Fruit fly (Drosophila melanogaster): ENCODE measurements around the gene Sytbeta.

- TF ChIP-seq Eip93F (GFP tag; optimal IDR thresholded peaks at IDR 0.05) (no peak), topi (GFP tag; optimal IDR thresholded peaks at IDR 0.05) (no peak), dsx (GFP tag; optimal IDR thresholded peaks at IDR 0.05; ENCODE audit: poor library complexity, severe bottlenecking) (no peak), Hr39 (GFP tag; optimal IDR thresholded peaks at IDR 0.05) (no peak), Sox102F (GFP tag; optimal IDR thresholded peaks at IDR 0.05) (no peak), CG34406 (GFP tag; optimal IDR thresholded peaks at IDR 0.05) (no peak), Hr38 (GFP tag; optimal IDR thresholded peaks at IDR 0.05) (no peak), CG11762 (GFP tag; optimal IDR thresholded peaks at IDR 0.05; ENCODE audit: insufficient read depth) (no peak), CG7368 (GFP tag; optimal IDR thresholded peaks at IDR 0.05) (no peak), Lpt (GFP tag; optimal IDR thresholded peaks at IDR 0.05) (no peak)
Observed at dm6 chr3L:15078347-15078746, 13.6 kb upstream of the Sytbeta start, which contains the start of gene Or71a.
